Worm (Caenorhabditis elegans) whole organism, young adult: Measurements from ENCODE around the gene C30F2.2.

Experiments
- B0019.2 ChIP-seq: fragments of 200-800 bp; sonication (Bioruptor generic); conservative IDR thresholded peaks from 2 replicates; pipeline ENCODE4 v1.3.6; 2022; ENCODE audit warnings: missing genetic modification reagents, missing genetic modification characterization, missing compliant biosample characterization
- B0336.3 ChIP-seq: fragments of 200-800 bp; sonication (Bioruptor generic); IDR thresholded peaks from 2 replicates; pipeline ENCODE4 v1.3.6; 2022; ENCODE audit warnings: missing genetic modification characterization, missing compliant biosample characterization
- C17E4.6 ChIP-seq: fragments of 200-800 bp; sonication (Bioruptor generic); IDR thresholded peaks from 2 replicates; pipeline ENCODE4 v1.3.6; 2022; ENCODE audit warnings: missing genetic modification reagents, missing genetic modification characterization, missing compliant biosample characterization
- F37B4.10 ChIP-seq: fragments of 200-800 bp; sonication (Bioruptor generic); IDR thresholded peaks from 2 replicates; pipeline ENCODE4 v1.3.6; 2022; ENCODE audit warnings: missing genetic modification characterization, missing compliant biosample characterization
- F49E8.2 ChIP-seq: sonication (generic microtip); optimal IDR thresholded peaks from 3 replicates; lab custom pipeline; 2017; ENCODE audit warnings: missing genetic modification characterization, mild to moderate bottlenecking, missing compliant biosample characterization, antibody characterized with exemption, moderate library complexity; ENCODE audit not compliant: insufficient read depth
- F55B11.4 ChIP-seq: sonication (generic microtip); optimal IDR thresholded peaks from 2 replicates; lab custom pipeline; 2016; ENCODE audit warnings: missing compliant biosample characterization, missing genetic modification characterization, borderline replicate concordance; ENCODE audit not compliant: insufficient read depth
- F57A8.1 ChIP-seq: fragments of 200-800 bp; sonication (Bioruptor generic); optimal IDR thresholded peaks from 2 replicates; lab custom pipeline; 2018; ENCODE audit warnings: mild to moderate bottlenecking, missing genetic modification characterization, moderate library complexity, missing compliant biosample characterization
- F57C9.4 ChIP-seq: sonication (generic microtip); optimal IDR thresholded peaks from 2 replicates; lab custom pipeline; 2017; ENCODE audit warnings: mild to moderate bottlenecking, missing genetic modification characterization, missing compliant biosample characterization
- K11D2.4 ChIP-seq: fragments of 200-800 bp; sonication (Bioruptor generic); IDR thresholded peaks from 2 replicates; pipeline ENCODE4 v1.3.6; 2022; ENCODE audit warnings: missing genetic modification reagents, missing genetic modification characterization, missing compliant biosample characterization
- K12H6.12 ChIP-seq: fragments of 200-800 bp; sonication (Bioruptor generic); optimal IDR thresholded peaks from 2 replicates; lab custom pipeline; 2018; ENCODE audit warnings: mild to moderate bottlenecking, missing genetic modification characterization, missing compliant biosample characterization
- T07F8.4 ChIP-seq: sonication (generic microtip); optimal IDR thresholded peaks from 2 replicates; lab custom pipeline; 2016; ENCODE audit warnings: mild to moderate bottlenecking, missing genetic modification characterization, moderate library complexity, missing compliant biosample characterization
- Y53G8AR.9 ChIP-seq: fragments of 200-800 bp; sonication (Bioruptor generic); conservative IDR thresholded peaks from 2 replicates; pipeline ENCODE4 v1.3.6; 2022; ENCODE audit warnings: missing genetic modification reagents, missing genetic modification characterization, missing compliant biosample characterization
- aptf-3 ChIP-seq: fragments of 200-800 bp; sonication (Bioruptor generic); IDR thresholded peaks from 2 replicates; pipeline ENCODE4 v1.3.6; 2022; ENCODE audit warnings: missing genetic modification characterization, missing compliant biosample characterization
- atf-7 ChIP-seq: sonication (generic microtip); optimal IDR thresholded peaks from 2 replicates; lab custom pipeline; 2017; ENCODE audit warnings: mild to moderate bottlenecking, missing genetic modification characterization, missing compliant biosample characterization
- attf-3 ChIP-seq: fragments of 200-800 bp; sonication (Bioruptor generic); conservative IDR thresholded peaks from 2 replicates; pipeline ENCODE4 v1.3.6; 2022; ENCODE audit warnings: missing genetic modification reagents, missing genetic modification characterization, missing compliant biosample characterization
- attf-5 ChIP-seq: fragments of 200-800 bp; sonication (Bioruptor generic); optimal IDR thresholded peaks from 2 replicates; lab custom pipeline; 2018; ENCODE audit warnings: mild to moderate bottlenecking, missing genetic modification characterization, missing compliant biosample characterization
- ccch-3 ChIP-seq: fragments of 200-800 bp; sonication (Bioruptor generic); optimal IDR thresholded peaks from 2 replicates; lab custom pipeline; 2018; ENCODE audit warnings: mild to moderate bottlenecking, missing genetic modification characterization, missing compliant biosample characterization
- cebp-1 ChIP-seq, 2 experiments: fragments of 200-800 bp in 1 of 2; sonication (Bioruptor generic) in 1 of 2; sonication (generic microtip) in 1 of 2; IDR thresholded peaks in 1 of 2; optimal IDR thresholded peaks in 1 of 2; 2 replicates each; pipeline versions ENCODE4 v1.3.6 to Lab custom; 2017 to 2022; ENCODE audit warnings: missing compliant biosample characterization in 2 of 2, missing genetic modification characterization in 2 of 2, mild to moderate bottlenecking in 1 of 2, missing genetic modification reagents in 1 of 2, moderate library complexity in 1 of 2
- ceh-100 ChIP-seq: fragments of 200-800 bp; sonication (Bioruptor generic); IDR thresholded peaks from 2 replicates; pipeline ENCODE4 v1.3.6; 2022; ENCODE audit warnings: missing genetic modification reagents, missing genetic modification characterization, missing compliant biosample characterization
- ceh-27 ChIP-seq: fragments of 200-800 bp; sonication (Bioruptor generic); optimal IDR thresholded peaks from 2 replicates; lab custom pipeline; 2018; ENCODE audit warnings: mild to moderate bottlenecking, missing genetic modification characterization, moderate library complexity, missing compliant biosample characterization
- ceh-79 ChIP-seq: sonication (generic microtip); optimal IDR thresholded peaks from 2 replicates; lab custom pipeline; 2017; ENCODE audit warnings: mild to moderate bottlenecking, missing genetic modification characterization, missing compliant biosample characterization
- ceh-91 ChIP-seq: fragments of 200-800 bp; sonication (Bioruptor generic); IDR thresholded peaks from 2 replicates; pipeline ENCODE4 v1.3.6; 2022; ENCODE audit warnings: missing genetic modification reagents, missing genetic modification characterization, missing compliant biosample characterization
- dox-1 ChIP-seq: fragments of 200-800 bp; sonication (Bioruptor generic); IDR thresholded peaks from 2 replicates; pipeline ENCODE4 v1.3.6; 2022; ENCODE audit warnings: missing genetic modification reagents, missing genetic modification characterization, missing compliant biosample characterization
- egl-18 ChIP-seq: fragments of 200-800 bp; sonication (Bioruptor generic); IDR thresholded peaks from 2 replicates; pipeline ENCODE4 v1.3.6; 2022; ENCODE audit warnings: missing genetic modification reagents, missing genetic modification characterization, missing compliant biosample characterization
- ekl-4 ChIP-seq: fragments of 200-800 bp; sonication (Bioruptor generic); IDR thresholded peaks from 2 replicates; pipeline ENCODE4 v1.3.6; 2022; ENCODE audit warnings: missing genetic modification reagents, missing genetic modification characterization, missing compliant biosample characterization
- him-1 ChIP-seq: sonication (generic microtip); optimal IDR thresholded peaks from 2 replicates; lab custom pipeline; 2016; ENCODE audit warnings: missing genotype, missing genetic modification reagents, missing genetic modification characterization, missing compliant biosample characterization
- hlh-26 ChIP-seq: fragments of 200-800 bp; sonication (Bioruptor generic); conservative IDR thresholded peaks from 2 replicates; pipeline ENCODE4 v1.3.6; 2022; ENCODE audit warnings: missing genetic modification reagents, missing genetic modification characterization, missing compliant biosample characterization
- hmg-1.2 ChIP-seq: fragments of 200-800 bp; sonication (Bioruptor generic); IDR thresholded peaks from 2 replicates; pipeline ENCODE4 v1.3.6; 2022; ENCODE audit warnings: missing genetic modification reagents, missing genetic modification characterization, missing compliant biosample characterization
- let-526 ChIP-seq: fragments of 200-800 bp; sonication (Bioruptor generic); IDR thresholded peaks from 2 replicates; pipeline ENCODE4 v1.3.6; 2022; ENCODE audit warnings: missing genetic modification reagents, missing genetic modification characterization, missing compliant biosample characterization
- let-607 ChIP-seq, 2 experiments: fragments of 200-800 bp in 1 of 2; sonication (Bioruptor generic) in 1 of 2; sonication (generic microtip) in 1 of 2; optimal IDR thresholded peaks; 2 replicates each; lab custom pipeline; 2016 to 2018; ENCODE audit warnings: mild to moderate bottlenecking in 2 of 2, missing compliant biosample characterization in 2 of 2, missing genetic modification characterization in 2 of 2, moderate library complexity in 2 of 2, missing genotype in 1 of 2
- lir-1 ChIP-seq: fragments of 200-800 bp; sonication (Bioruptor generic); conservative IDR thresholded peaks from 2 replicates; pipeline ENCODE4 v1.3.6; 2022; ENCODE audit warnings: missing genetic modification reagents, missing genetic modification characterization, missing compliant biosample characterization
- madf-8 ChIP-seq: fragments of 200-800 bp; sonication (Bioruptor generic); conservative IDR thresholded peaks from 2 replicates; pipeline ENCODE4 v1.3.6; 2022; ENCODE audit warnings: missing genetic modification reagents, missing genetic modification characterization, missing compliant biosample characterization
- mcd-1 ChIP-seq: fragments of 200-800 bp; sonication (Bioruptor generic); IDR thresholded peaks from 2 replicates; pipeline ENCODE4 v1.3.6; 2022; ENCODE audit warnings: missing genetic modification reagents, missing genetic modification characterization, missing compliant biosample characterization
- mxl-1 ChIP-seq: sonication (generic microtip); optimal IDR thresholded peaks from 2 replicates; lab custom pipeline; 2016; ENCODE audit warnings: missing genetic modification characterization, missing compliant biosample characterization
- nhr-27 ChIP-seq: fragments of 200-800 bp; sonication (Bioruptor generic); optimal IDR thresholded peaks from 2 replicates; lab custom pipeline; 2018; ENCODE audit warnings: mild to moderate bottlenecking, missing genetic modification characterization, moderate library complexity, missing compliant biosample characterization
- pbrm-1 ChIP-seq: fragments of 200-800 bp; sonication (Bioruptor generic); IDR thresholded peaks from 2 replicates; pipeline ENCODE4 v1.3.6; 2022; ENCODE audit warnings: missing genetic modification reagents, missing genetic modification characterization, missing compliant biosample characterization
- snpc-1.1 ChIP-seq: sonication (generic microtip); optimal IDR thresholded peaks from 2 replicates; lab custom pipeline; 2017; ENCODE audit warnings: missing genetic modification characterization, mild to moderate bottlenecking, missing compliant biosample characterization, antibody characterized with exemption, moderate library complexity, missing genotype, missing genetic modification reagents; ENCODE audit not compliant: insufficient read depth
- snpc-4 ChIP-seq, 5 experiments: fragments of 150-350 bp in 1 of 5; sonication (generic microtip) in 4 of 5; optimal IDR thresholded peaks; 2 replicates each; lab custom pipeline; 2014 to 2018; ENCODE audit warnings: missing genetic modification characterization in 5 of 5, missing biosample characterization in 3 of 5, antibody characterized with exemption in 2 of 5, mild to moderate bottlenecking in 2 of 5, missing compliant biosample characterization in 2 of 5, missing genotype in 2 of 5, moderate library complexity in 2 of 5, missing genetic modification reagents in 1 of 5
- sptf-2 ChIP-seq: fragments of 200-800 bp; sonication (Bioruptor generic); optimal IDR thresholded peaks from 2 replicates; lab custom pipeline; 2018; ENCODE audit warnings: mild to moderate bottlenecking, missing genetic modification characterization, missing compliant biosample characterization
- tbp1 ChIP-seq: fragments of 200-800 bp; sonication (Bioruptor generic); optimal IDR thresholded peaks from 2 replicates; lab custom pipeline; 2018; ENCODE audit warnings: mild to moderate bottlenecking, missing genetic modification characterization, missing compliant biosample characterization
- unc-62 ChIP-seq: fragments of 150-350 bp; optimal IDR thresholded peaks from 2 replicates; lab custom pipeline; 2014; ENCODE audit warnings: missing biosample characterization, missing genetic modification reagents, missing genetic modification characterization
- zfh-2 ChIP-seq: fragments of 200-800 bp; sonication (Bioruptor generic); conservative IDR thresholded peaks from 2 replicates; pipeline ENCODE4 v1.3.6; 2022; ENCODE audit warnings: missing genetic modification reagents, missing genetic modification characterization, missing compliant biosample characterization
- zim-3 ChIP-seq: sonication (generic microtip); optimal IDR thresholded peaks from 2 replicates; lab custom pipeline; 2017; ENCODE audit warnings: mild to moderate bottlenecking, missing genetic modification characterization, moderate library complexity, missing compliant biosample characterization
- ztf-6 ChIP-seq: fragments of 200-800 bp; sonication (Bioruptor generic); IDR thresholded peaks from 2 replicates; pipeline ENCODE4 v1.3.6; 2022; ENCODE audit warnings: missing genetic modification reagents, missing genetic modification characterization, missing compliant biosample characterization

Gene C30F2.2

ce11 chrX:16085094-16085493, at the start of gene C30F2.2:
TSS of gene C30F2.2 (minus strand) at chrX:16085215.
- no peak for TF ChIP-seq Y53G8AR.9
- TF ChIP-seq zim-3 (tag; lab: Kevin White, UChicago), result no peak
- TF ChIP-seq ztf-6 (GFP tag; lab: Robert Waterston, UW), result no peak
- no peak for TF ChIP-seq B0019.2 (GFP tag; lab: Robert Waterston, UW)
- no peak for TF ChIP-seq C17E4.6 (GFP tag; lab: Robert Waterston, UW)
- TF ChIP-seq F57A8.1 (GFP tag; lab: Kevin White, UChicago), result no peak

ce11 chrX:16133815-16134214, 48.8 kb upstream of the C30F2.2 start:
- TF ChIP-seq ekl-4, result no peak
- peak; percentile 10 for TF ChIP-seq ceh-27 (GFP tag; lab: Kevin White, UChicago)
- peak; percentile 59; the same call in 1 of the 2 replicates for TF ChIP-seq cebp-1 (GFP tag; IDR thresholded peaks at IDR 0.05; lab: Robert Waterston, UW)
- TF ChIP-seq cebp-1 (tag; optimal IDR thresholded peaks at IDR 0.05; lab: Kevin White, UChicago), result peak; percentile 87
- peak; percentile 4 for TF ChIP-seq attf-5 (GFP tag; lab: Kevin White, UChicago)
- no peak for TF ChIP-seq dox-1 (GFP tag; lab: Robert Waterston, UW)
- TF ChIP-seq F55B11.4 (tag; lab: Kevin White, UChicago), result no peak
- TF ChIP-seq K11D2.4 (GFP tag; lab: Robert Waterston, UW), result peak; percentile 43; the same call in 1 of the 2 replicates
- TF ChIP-seq ceh-100, result no peak
- no peak for TF ChIP-seq let-526 (GFP tag; lab: Robert Waterston, UW)
- no peak for TF ChIP-seq attf-3 (GFP tag; lab: Robert Waterston, UW)
- no peak for TF ChIP-seq tbp1
- TF ChIP-seq nhr-27 (tag; lab: Kevin White, UChicago), result no peak
- 0 out of 2 replicates have a peak, but pooled peaks have one; percentile 8 for TF ChIP-seq mcd-1 (GFP tag; lab: Robert Waterston, UW)
- no peak for TF ChIP-seq madf-8
- TF ChIP-seq ceh-79, result no peak
- no peak for TF ChIP-seq lir-1 (GFP tag; lab: Robert Waterston, UW)
- peak; percentile 88 for TF ChIP-seq zfh-2
- TF ChIP-seq ccch-3 (GFP tag; lab: Kevin White, UChicago), result no peak
- peak; percentile 36; the same call in 1 of the 2 replicates for TF ChIP-seq hmg-1.2 (GFP tag; lab: Robert Waterston, UW)
- TF ChIP-seq him-1 (tag; lab: Kevin White, UChicago), result no peak

ce11 chrX:16131044-16131443, 46.0 kb upstream of the C30F2.2 start:
- TF ChIP-seq B0336.3 (GFP tag; lab: Robert Waterston, UW) (peak; percentile 62; the same call in 1 of the 2 replicates), mxl-1 (no peak), F49E8.2 (tag; lab: Kevin White, UChicago) (no peak), aptf-3 (GFP tag; lab: Robert Waterston, UW) (no peak), snpc-1.1 (tag; lab: Kevin White, UChicago) (no peak), F37B4.10 (GFP tag; lab: Robert Waterston, UW) (no peak), let-607 (tag; optimal IDR thresholded peaks at IDR 0.05; lab: Kevin White, UChicago) (peak in 1 of 2 experiments; percentile 27), ccch-3 (GFP tag; lab: Kevin White, UChicago) (no peak), attf-5 (GFP tag; lab: Kevin White, UChicago) (peak; percentile 38), dox-1 (GFP tag; lab: Robert Waterston, UW) (peak; percentile 54), K12H6.12 (tag; lab: Kevin White, UChicago) (peak; percentile 71), unc-62 (no peak), pbrm-1 (no peak), egl-18 (GFP tag; lab: Robert Waterston, UW) (no peak), T07F8.4 (tag; lab: Kevin White, UChicago) (no peak), ceh-91 (no peak), snpc-4 (GFP tag; optimal IDR thresholded peaks at IDR 0.05; lab: Kevin White, UChicago) (no peak), snpc-4 (tag; optimal IDR thresholded peaks at IDR 0.05; lab: Kevin White, UChicago) (peak in 1 of 4 experiments; percentile 34), hlh-26 (GFP tag; lab: Robert Waterston, UW) (no peak), F57C9.4 (tag; lab: Kevin White, UChicago) (no peak), B0019.2 (GFP tag; lab: Robert Waterston, UW) (0 out of 2 replicates have a peak, but pooled peaks have one; percentile 17), sptf-2 (no peak), atf-7 (peak; percentile 47)
